Worm (Caenorhabditis elegans) whole organism, L1 larva: ENCODE results near the gene F41H10.4.

Experiments used
- C34B4.2 ChIP-seq: sonication (generic microtip); optimal IDR thresholded peaks from 2 replicates; lab custom pipeline; 2017; ENCODE audit warnings: mild to moderate bottlenecking, missing genetic modification characterization, missing compliant biosample characterization
- ama-1 ChIP-seq: fragments of 150-350 bp; optimal IDR thresholded peaks from 2 replicates; lab custom pipeline; 2014
- mep-1 ChIP-seq: fragments of 150-350 bp; optimal IDR thresholded peaks from 2 replicates; lab custom pipeline; 2014; ENCODE audit warnings: missing biosample characterization, missing genetic modification characterization
- nhr-28 ChIP-seq: fragments of 150-350 bp; optimal IDR thresholded peaks from 2 replicates; lab custom pipeline; 2014; ENCODE audit warnings: missing biosample characterization, missing genetic modification characterization
- unc-62 ChIP-seq: fragments of 150-350 bp; optimal IDR thresholded peaks from 2 replicates; lab custom pipeline; 2014; ENCODE audit warnings: missing biosample characterization, missing genetic modification reagents, missing genetic modification characterization
- zag-1 ChIP-seq: fragments of 150-350 bp; optimal IDR thresholded peaks from 2 replicates; lab custom pipeline; 2014; ENCODE audit warnings: missing biosample characterization, missing genetic modification characterization

DNA sequence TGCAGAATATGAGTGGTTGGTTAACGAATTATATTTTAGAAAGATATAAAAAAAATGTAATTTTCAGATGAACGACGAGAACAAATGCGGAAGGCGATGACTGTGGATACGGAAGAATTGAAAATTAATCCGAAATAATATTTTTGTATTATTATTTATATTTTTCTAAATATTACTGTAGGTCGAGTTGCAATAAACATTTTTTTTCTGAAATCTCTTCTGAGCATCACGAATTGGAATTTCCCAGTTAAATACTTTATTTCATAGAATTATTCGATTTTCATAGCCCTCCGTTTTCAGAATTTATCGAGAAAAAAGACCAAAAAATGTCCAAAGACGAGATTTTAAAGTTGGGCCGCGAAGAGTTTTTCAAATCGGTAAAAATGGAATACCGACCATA is 33.2 kb downstream of the F41H10.4 start, which contains the start of gene ZK616.2:
- TF ChIP-seq ama-1 (lab: Kevin White, UChicago) (no peak), C34B4.2 (no peak), nhr-28 (tag; lab: Kevin White, UChicago) (no peak), zag-1 (tag; lab: Kevin White, UChicago) (no peak), mep-1 (no peak), unc-62 (GFP tag; lab: Kevin White, UChicago) (no peak)
